Worm (Caenorhabditis elegans): Measurements from ENCODE around the gene flp-34.

The flp-34 gene

ce11 chrV:1001163-1001562 lies 32.0 kb downstream of the flp-34 start:
- TF ChIP-seq ceh-19 (GFP tag; optimal IDR thresholded peaks at IDR 0.05) (no peak), pha-4 (tag; optimal IDR thresholded peaks at IDR 0.05) (no peak), T23F11.4 (GFP tag; optimal IDR thresholded peaks at IDR 0.05) (no peak), pax-1 (tag; optimal IDR thresholded peaks at IDR 0.05) (no peak), sdc-2 (tag; optimal IDR thresholded peaks at IDR 0.05) (no peak), hlh-6 (tag; optimal IDR thresholded peaks at IDR 0.05) (peak; percentile 16), pha-2 (tag; optimal IDR thresholded peaks at IDR 0.05) (no peak), nhr-232 (tag; optimal IDR thresholded peaks at IDR 0.05) (no peak), pqm-1 (tag; optimal IDR thresholded peaks at IDR 0.05) (no peak)

DNA sequence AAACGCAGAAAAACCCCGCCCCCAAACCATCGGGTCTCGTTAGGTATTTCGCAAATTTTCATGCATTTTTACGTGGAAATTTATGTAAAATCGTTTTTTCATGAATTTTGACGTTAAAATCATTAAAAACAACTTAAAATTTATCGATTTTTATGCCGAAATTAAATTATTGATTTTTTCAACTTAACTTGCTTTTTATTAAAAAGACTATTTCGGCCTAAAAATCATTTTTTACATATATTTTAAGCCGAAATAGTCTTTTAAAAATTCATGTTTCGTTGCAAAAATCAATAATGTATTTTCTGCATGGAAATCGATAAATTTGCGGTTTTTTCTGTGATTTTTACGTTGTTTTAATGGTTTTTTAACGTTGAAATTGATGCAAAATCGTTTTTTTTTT lies 37.6 kb downstream of the flp-34 start:
- no peak for TF ChIP-seq ceh-2 (tag; optimal IDR thresholded peaks at IDR 0.05)
- TF ChIP-seq Y22D7AL.16 (tag; optimal IDR thresholded peaks at IDR 0.05) = no peak
- TF ChIP-seq unc-3 (GFP tag; conservative IDR thresholded peaks at IDR 0.05) = no peak
- no peak for TF ChIP-seq unc-3 (tag; optimal IDR thresholded peaks at IDR 0.05)

ce11 chrV:990300-990699 lies 42.9 kb downstream of the flp-34 start:
- TF ChIP-seq unc-3 (GFP tag; conservative IDR thresholded peaks at IDR 0.05) (no peak), unc-3 (tag; optimal IDR thresholded peaks at IDR 0.05) (no peak), T23F11.4 (GFP tag; optimal IDR thresholded peaks at IDR 0.05) (no peak), ceh-30 (tag; optimal IDR thresholded peaks at IDR 0.05) (no peak), odd-2 (tag; optimal IDR thresholded peaks at IDR 0.05) (no peak), sox-2 (GFP tag; IDR thresholded peaks at IDR 0.05) (no peak), hlh-8 (tag; optimal IDR thresholded peaks at IDR 0.05) (no peak), pha-2 (tag; optimal IDR thresholded peaks at IDR 0.05) (no peak), hlh-6 (tag; optimal IDR thresholded peaks at IDR 0.05) (no peak), ama-1 (optimal IDR thresholded peaks at IDR 0.05) (no peak), fkh-10 (GFP tag; optimal IDR thresholded peaks at IDR 0.05) (no peak), F13H6.1 (tag; optimal IDR thresholded peaks at IDR 0.05) (no peak), gmeb-2 (tag; optimal IDR thresholded peaks at IDR 0.05) (no peak), Y22D7AL.16 (tag; optimal IDR thresholded peaks at IDR 0.05) (no peak), ceh-18 (tag; optimal IDR thresholded peaks at IDR 0.05) (no peak), pat-9 (tag; optimal IDR thresholded peaks at IDR 0.05) (no peak), ceh-24 (tag; optimal IDR thresholded peaks at IDR 0.05) (no peak), tbx-7 (tag; optimal IDR thresholded peaks at IDR 0.05) (no peak), ceh-22 (tag; optimal IDR thresholded peaks at IDR 0.05) (no peak), nhr-11 (tag; optimal IDR thresholded peaks at IDR 0.05) (no peak)

ce11 chrV:983120-983519 lies 50.1 kb downstream of the flp-34 start:
- TF ChIP-seq nfya-1 (tag; optimal IDR thresholded peaks at IDR 0.05) (peak; percentile 92), dve-1 (tag; optimal IDR thresholded peaks at IDR 0.05) (no peak), tbx-7 (tag; optimal IDR thresholded peaks at IDR 0.05) (no peak), F13H6.1 (tag; optimal IDR thresholded peaks at IDR 0.05) (no peak)

ce11 chrV:982281-982756 lies 50.9 kb downstream of the flp-34 start, which contains the start of the genes Y50D4C.12 and unc-34:
Gene Y50D4C.12, plus strand, starts transcription at chrV:982581.
Gene unc-34, plus strand, starts transcription at chrV:982706.
- TF ChIP-seq unc-86 (tag; optimal IDR thresholded peaks at IDR 0.05) (no peak), fkh-10 (GFP tag; optimal IDR thresholded peaks at IDR 0.05) (no peak), ceh-14 (tag; optimal IDR thresholded peaks at IDR 0.05) (no peak), tbx-7 (tag; optimal IDR thresholded peaks at IDR 0.05) (no peak)

DNA sequence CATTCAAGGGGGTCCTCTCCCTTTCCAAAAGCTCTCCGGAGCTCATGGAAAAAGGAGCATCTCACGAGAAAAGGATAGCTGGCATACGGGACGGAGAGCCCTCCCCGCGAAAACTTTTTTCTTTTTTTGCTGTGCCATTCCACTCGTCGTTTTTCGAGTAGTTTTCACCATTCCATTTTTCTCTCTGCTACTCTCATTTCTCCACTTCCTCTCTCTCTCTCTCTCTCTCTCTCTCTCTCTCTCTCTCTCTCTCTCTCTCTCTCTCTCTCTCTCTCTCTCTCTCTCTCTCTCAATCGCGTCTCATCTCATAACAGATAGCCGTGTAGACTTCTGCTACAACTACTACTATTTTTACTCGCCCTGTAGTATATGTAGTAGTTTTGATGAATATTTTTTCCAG lies 53.5 kb downstream of the flp-34 start:
- TF ChIP-seq hlh-13 (GFP tag; optimal IDR thresholded peaks at IDR 0.05) (peak; percentile 27), elt-4 (tag; optimal IDR thresholded peaks at IDR 0.05) (no peak), fax-1 (tag; optimal IDR thresholded peaks at IDR 0.05) (no peak), unc-42 (tag; optimal IDR thresholded peaks at IDR 0.05) (no peak), nfya-1 (tag; optimal IDR thresholded peaks at IDR 0.05) (peak; percentile 42), T23F11.4 (GFP tag; optimal IDR thresholded peaks at IDR 0.05) (no peak), ztf-16 (tag; optimal IDR thresholded peaks at IDR 0.05) (no peak), lim-6 (tag; optimal IDR thresholded peaks at IDR 0.05) (no peak), tbx-2 (tag; optimal IDR thresholded peaks at IDR 0.05) (no peak)

Data from whole organism, late embryonic.